Fruit fly (Drosophila melanogaster): Measurements from ENCODE around the gene EndoGI.

Gene EndoGI

DNA sequence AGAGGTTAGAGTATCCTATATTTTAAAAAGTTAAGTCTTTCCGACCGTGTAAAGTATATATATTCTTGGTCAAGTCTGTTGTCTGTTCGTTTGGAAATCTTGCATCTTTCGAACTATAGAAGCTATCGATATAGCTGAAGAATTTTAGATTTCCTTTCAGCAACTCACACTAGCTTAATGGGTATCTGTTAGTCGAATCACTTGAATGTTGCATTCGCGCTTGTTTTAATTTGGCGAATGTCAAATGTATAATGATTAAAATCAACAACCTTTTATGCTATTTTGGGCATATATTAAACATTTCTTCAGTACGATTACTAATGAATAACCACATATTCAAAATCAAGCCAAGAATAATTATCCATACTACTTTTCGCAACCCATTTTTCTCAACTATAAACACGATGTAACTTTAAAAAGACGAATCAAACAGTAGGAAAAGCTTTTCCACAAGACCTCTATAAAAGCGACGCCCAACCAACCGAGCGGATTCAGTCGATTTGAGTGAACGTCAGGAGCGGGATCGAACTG, 36.3 kb downstream of the EndoGI start, which contains the start of gene Cyp303a1:
Cyp303a1 (plus strand) TSS at position 481 of the 531 bp plus-strand sequence.
- TF ChIP-seq CG9139 (GFP tag; optimal IDR thresholded peaks at IDR 0.05) (no peak), Eip78C (GFP tag) (no peak), dsx (GFP tag; optimal IDR thresholded peaks at IDR 0.05; ENCODE audit: poor library complexity, severe bottlenecking) (no peak), svp (GFP tag) (no peak), Smox (GFP tag; optimal IDR thresholded peaks at IDR 0.05) (no peak), CG10631 (GFP tag; optimal IDR thresholded peaks at IDR 0.05) (no peak)

- TF ChIP-seq CG10631 (GFP tag; optimal IDR thresholded peaks at IDR 0.05) (peak; percentile 80), dsx (GFP tag; optimal IDR thresholded peaks at IDR 0.05; ENCODE audit: poor library complexity, severe bottlenecking) (no peak), fd59A (GFP tag; optimal IDR thresholded peaks at IDR 0.05) (peak; percentile 44), CG8632 (GFP tag; optimal IDR thresholded peaks at IDR 0.05) (peak; percentile 54), CG6163 (GFP tag; IDR thresholded peaks at IDR 0.05) (no peak; the same call in 1 of the 3 replicates), CG4318 (GFP tag; optimal IDR thresholded peaks at IDR 0.05) (no peak), Sox15 (GFP tag; optimal IDR thresholded peaks at IDR 0.05) (peak; percentile 70), lz (GFP tag; optimal IDR thresholded peaks at IDR 0.05) (peak; percentile 78), Hr38 (GFP tag; optimal IDR thresholded peaks at IDR 0.05) (no peak), CG9139 (GFP tag; optimal IDR thresholded peaks at IDR 0.05) (no peak), CG6808 (GFP tag; optimal IDR thresholded peaks at IDR 0.05) (no peak), acj6 (GFP tag; optimal IDR thresholded peaks at IDR 0.05) (peak; percentile 82), cyc (GFP tag; optimal IDR thresholded peaks at IDR 0.05) (peak; percentile 76), Eip78C (GFP tag) (peak; percentile 91), CG15336 (GFP tag; IDR thresholded peaks at IDR 0.05) (peak; percentile 44), CG11762 (GFP tag; optimal IDR thresholded peaks at IDR 0.05; ENCODE audit: insufficient read depth) (peak; percentile 63), CG16779 (tag; optimal IDR thresholded peaks at IDR 0.05) (no peak), CG6276 (GFP tag; optimal IDR thresholded peaks at IDR 0.05) (no peak), esn (GFP tag; optimal IDR thresholded peaks at IDR 0.05) (peak; percentile 84), svp (GFP tag) (peak; percentile 92), topi (GFP tag; optimal IDR thresholded peaks at IDR 0.05) (peak; percentile 75), CG3919 (GFP tag; optimal IDR thresholded peaks at IDR 0.05) (no peak), CG31627 (GFP tag; optimal IDR thresholded peaks at IDR 0.05) (peak; percentile 81), CG3032 (tag; optimal IDR thresholded peaks at IDR 0.05) (peak; percentile 64), Ets21C (GFP tag; optimal IDR thresholded peaks at IDR 0.05) (peak; percentile 74), OdsH (GFP tag; optimal IDR thresholded peaks at IDR 0.05) (peak; percentile 77), CG6854 (GFP tag; optimal IDR thresholded peaks at IDR 0.05) (peak; percentile 61), CG11902 (GFP tag; optimal IDR thresholded peaks at IDR 0.05) (peak; percentile 74), Blimp-1 (GFP tag; optimal IDR thresholded peaks at IDR 0.05) (peak; percentile 28), Eip75B (GFP tag; optimal IDR thresholded peaks at IDR 0.05) (peak; percentile 79), Ets96B (tag; optimal IDR thresholded peaks at IDR 0.05) (peak; percentile 61), CG10669 (GFP tag; optimal IDR thresholded peaks at IDR 0.05) (no peak), Sox102F (GFP tag; optimal IDR thresholded peaks at IDR 0.05) (no peak), dac (GFP tag; optimal IDR thresholded peaks at IDR 0.05) (peak; percentile 42), pdm3 (GFP tag; optimal IDR thresholded peaks at IDR 0.05) (no peak), Eip93F (GFP tag; optimal IDR thresholded peaks at IDR 0.05) (peak; percentile 47), Gug (GFP tag; IDR thresholded peaks at IDR 0.05) (peak; percentile 51; the same call in 1 of the 2 replicates), CG11294 (GFP tag; IDR thresholded peaks at IDR 0.05) (no peak), achi (GFP tag; optimal IDR thresholded peaks at IDR 0.05) (peak; percentile 83), Hr39 (GFP tag; optimal IDR thresholded peaks at IDR 0.05) (no peak), Lpt (GFP tag; optimal IDR thresholded peaks at IDR 0.05) (no peak), spab (GFP tag; optimal IDR thresholded peaks at IDR 0.05) (no peak), CG8319 (GFP tag; optimal IDR thresholded peaks at IDR 0.05) (peak; percentile 56), Hr4 (GFP tag; optimal IDR thresholded peaks at IDR 0.05) (peak; percentile 86), Sox14 (GFP tag; optimal IDR thresholded peaks at IDR 0.05) (peak; percentile 81), Smox (GFP tag; optimal IDR thresholded peaks at IDR 0.05) (no peak), eg (GFP tag; IDR thresholded peaks at IDR 0.05) (no peak)
Observed at dm6 chr2L:16299466-16300311, 42.2 kb downstream of the EndoGI start, which contains the start of the genes heix and CG17328. Gene heix, minus strand, starts transcription at chr2L:16299858. Gene CG17328, plus strand, starts transcription at chr2L:16299943.

Measured in whole organism, prepupa.